Fruit fly (Drosophila melanogaster) S2 (cell line): ENCODE measurements around the gene sn.

Source experiments
- CG8478 ChIP-seq: fragments of >200 bp; optimal IDR thresholded peaks from 2 replicates; lab custom pipeline; 2018
- CTCF ChIP-seq, 2 experiments: fragments of >200 bp; optimal IDR thresholded peaks; 2 replicates each; lab custom pipeline; 2018

dm6 chrX:7959512-7959911 is 4.3 kb upstream of the sn start:
- TF ChIP-seq CTCF (optimal IDR thresholded peaks at IDR 0.05; lab: Kevin White, UChicago) (no peak), CG8478 (no peak)
